Worm (Caenorhabditis elegans) whole organism, L3 larva: Measurements from ENCODE around the gene str-229.

Source experiments
- R02D3.7 ChIP-seq: fragments of 150-350 bp; optimal IDR thresholded peaks from 2 replicates; lab custom pipeline; 2014; ENCODE audit warnings: missing biosample characterization, missing genetic modification characterization
- ZK546.5 ChIP-seq: sonication (generic microtip); optimal IDR thresholded peaks from 2 replicates; lab custom pipeline; 2017; ENCODE audit warnings: missing biosample characterization, missing genetic modification characterization
- aly-2 ChIP-seq: fragments of 150-350 bp; optimal IDR thresholded peaks from 2 replicates; lab custom pipeline; 2014; ENCODE audit warnings: missing biosample characterization, missing genetic modification characterization
- ama-1 ChIP-seq: fragments of 150-350 bp; optimal IDR thresholded peaks from 2 replicates; lab custom pipeline; 2018
- ceh-28 ChIP-seq: fragments of 150-350 bp; optimal IDR thresholded peaks from 2 replicates; lab custom pipeline; 2014; ENCODE audit warnings: missing biosample characterization, missing genetic modification reagents, missing genetic modification characterization
- daf-12 ChIP-seq: fragments of 150-350 bp; optimal IDR thresholded peaks from 2 replicates; lab custom pipeline; 2014; ENCODE audit warnings: missing biosample characterization, missing genetic modification reagents, missing genetic modification characterization
- egl-27 ChIP-seq: sonication (generic microtip); optimal IDR thresholded peaks from 4 replicates; lab custom pipeline; 2017; ENCODE audit warnings: missing biosample characterization, missing genetic modification reagents, missing genetic modification characterization
- egl-5 ChIP-seq: fragments of 150-350 bp; optimal IDR thresholded peaks from 2 replicates; lab custom pipeline; 2017; ENCODE audit warnings: missing biosample characterization, missing genetic modification reagents, missing genetic modification characterization, inconsistent platforms
- elt-2 ChIP-seq: sonication (generic microtip); optimal IDR thresholded peaks from 2 replicates; lab custom pipeline; 2016; ENCODE audit warnings: missing genetic modification reagents, mild to moderate bottlenecking, missing genetic modification characterization, missing compliant biosample characterization
- elt-3 ChIP-seq, 3 experiments: fragments of 150-350 bp in 1 of 3; sonication (generic microtip) in 2 of 3; optimal IDR thresholded peaks; 2 replicates in 2 of 3; 4 replicates in 1 of 3; lab custom pipeline; 2014 to 2017; ENCODE audit warnings: missing biosample characterization in 3 of 3, missing genetic modification characterization in 3 of 3
- eor-1 ChIP-seq, 2 experiments: fragments of 150-350 bp; optimal IDR thresholded peaks; 2 replicates each; lab custom pipeline; 2014 to 2018; ENCODE audit warnings: missing biosample characterization in 2 of 2, missing genetic modification characterization in 2 of 2
- fkh-10 ChIP-seq: sonication (generic microtip); optimal IDR thresholded peaks from 2 replicates; lab custom pipeline; 2017; ENCODE audit warnings: missing biosample characterization, missing genetic modification reagents, missing genetic modification characterization
- fos-1 ChIP-seq: fragments of 150-350 bp; optimal IDR thresholded peaks from 2 replicates; lab custom pipeline; 2014; ENCODE audit warnings: missing biosample characterization, missing genetic modification characterization
- hmg-11 ChIP-seq: sonication (generic microtip); optimal IDR thresholded peaks from 2 replicates; lab custom pipeline; 2016; ENCODE audit warnings: missing genetic modification characterization, missing compliant biosample characterization
- jun-1 ChIP-seq: fragments of 150-350 bp; optimal IDR thresholded peaks from 2 replicates; lab custom pipeline; 2014; ENCODE audit warnings: missing biosample characterization, missing genetic modification reagents, missing genetic modification characterization
- lin-39 ChIP-seq: fragments of 150-350 bp; optimal IDR thresholded peaks from 2 replicates; lab custom pipeline; 2018; ENCODE audit warnings: missing biosample characterization, missing genetic modification reagents, missing genetic modification characterization
- lsy-12 ChIP-seq: sonication (generic microtip); optimal IDR thresholded peaks from 2 replicates; lab custom pipeline; 2016; ENCODE audit warnings: mild to moderate bottlenecking, missing genetic modification characterization, missing compliant biosample characterization
- mdl-1 ChIP-seq: fragments of 150-350 bp; optimal IDR thresholded peaks from 2 replicates; lab custom pipeline; 2014; ENCODE audit warnings: missing biosample characterization, missing genetic modification characterization
- nhr-11 ChIP-seq: fragments of 150-350 bp; optimal IDR thresholded peaks from 2 replicates; lab custom pipeline; 2014; ENCODE audit warnings: missing biosample characterization, missing genetic modification characterization
- nhr-12 ChIP-seq: fragments of 150-350 bp; optimal IDR thresholded peaks from 2 replicates; lab custom pipeline; 2014; ENCODE audit warnings: missing biosample characterization, missing genetic modification characterization
- nhr-237 ChIP-seq: fragments of 150-350 bp; optimal IDR thresholded peaks from 2 replicates; lab custom pipeline; 2014; ENCODE audit warnings: missing biosample characterization, missing genetic modification characterization
- nhr-67 ChIP-seq: fragments of 150-350 bp; optimal IDR thresholded peaks from 2 replicates; lab custom pipeline; 2014; ENCODE audit warnings: missing biosample characterization, missing genetic modification characterization
- nhr-76 ChIP-seq: fragments of 150-350 bp; sonication (generic microtip); optimal IDR thresholded peaks from 5 replicates; lab custom pipeline; 2014; ENCODE audit warnings: missing biosample characterization, missing genetic modification characterization
- nhr-77 ChIP-seq: fragments of 150-350 bp; optimal IDR thresholded peaks from 2 replicates; lab custom pipeline; 2014; ENCODE audit warnings: missing biosample characterization, missing genetic modification characterization
- pqm-1 ChIP-seq: fragments of 150-350 bp; optimal IDR thresholded peaks from 2 replicates; lab custom pipeline; 2017; ENCODE audit warnings: missing biosample characterization, missing genetic modification characterization, inconsistent platforms
- sea-2 ChIP-seq: fragments of 150-350 bp; sonication (generic microtip); optimal IDR thresholded peaks from 4 replicates; lab custom pipeline; 2014; ENCODE audit warnings: missing biosample characterization, missing genetic modification reagents, missing genetic modification characterization
- skn-1 ChIP-seq: fragments of 150-350 bp; optimal IDR thresholded peaks from 2 replicates; lab custom pipeline; 2014; ENCODE audit warnings: missing biosample characterization, missing genetic modification characterization
- tbx-2 ChIP-seq: sonication (generic microtip); optimal IDR thresholded peaks from 2 replicates; lab custom pipeline; 2016; ENCODE audit warnings: mild to moderate bottlenecking, missing genetic modification characterization, missing compliant biosample characterization
- unc-39 ChIP-seq: sonication (generic microtip); optimal IDR thresholded peaks from 4 replicates; lab custom pipeline; 2017; ENCODE audit warnings: missing biosample characterization, missing genetic modification characterization
- unc-62 ChIP-seq: fragments of 150-350 bp; sonication (generic microtip); optimal IDR thresholded peaks from 4 replicates; lab custom pipeline; 2014; ENCODE audit warnings: missing biosample characterization, missing genetic modification reagents, missing genetic modification characterization
- ztf-4 ChIP-seq: fragments of 150-350 bp; optimal IDR thresholded peaks from 2 replicates; lab custom pipeline; 2014; ENCODE audit warnings: missing biosample characterization, missing genetic modification characterization

The str-229 gene

DNA sequence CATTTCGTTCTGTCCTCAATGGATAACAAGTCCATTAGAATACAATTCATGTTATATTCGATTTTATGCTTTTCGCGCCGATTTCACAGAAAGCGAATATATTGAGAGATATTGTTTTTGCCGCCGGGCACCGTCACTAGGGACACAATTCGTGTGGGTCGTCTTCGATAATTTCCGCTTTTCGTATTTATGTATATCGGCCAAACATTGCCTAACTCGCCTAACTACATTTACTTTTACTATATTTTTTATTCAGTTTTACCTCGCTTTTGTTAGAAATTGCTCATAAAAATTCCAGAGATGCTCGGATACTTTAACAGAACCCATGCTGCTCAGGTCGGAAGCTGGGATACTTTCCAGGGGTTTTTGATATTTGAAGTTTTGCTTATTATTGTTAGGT is 7.7 kb downstream of the str-229 start, which contains the start of gene sre-9:
Gene sre-9 (plus strand): TSS at position 301 of the 400 bp plus-strand sequence.
- TF ChIP-seq lin-39 (tag; lab: Kevin White, UChicago) (no peak), unc-39 (no peak), lsy-12 (tag; lab: Kevin White, UChicago) (no peak), fos-1 (no peak), ama-1 (lab: Kevin White, UChicago) (no peak), mdl-1 (tag; lab: Kevin White, UChicago) (no peak), ZK546.5 (tag; lab: Kevin White, UChicago) (no peak)

- TF ChIP-seq daf-12 (tag; lab: Kevin White, UChicago) (no peak), unc-62 (GFP tag; lab: Kevin White, UChicago) (no peak), hmg-11 (no peak), ztf-4 (tag; lab: Kevin White, UChicago) (no peak), skn-1 (tag; lab: Kevin White, UChicago) (no peak), nhr-77 (tag; lab: Kevin White, UChicago) (no peak), tbx-2 (tag; lab: Kevin White, UChicago) (no peak), sea-2 (GFP tag; lab: Kevin White, UChicago) (no peak), nhr-11 (tag; lab: Kevin White, UChicago) (no peak), eor-1 (tag; optimal IDR thresholded peaks at IDR 0.05; lab: Kevin White, UChicago) (no peak), nhr-12 (tag; lab: Kevin White, UChicago) (no peak), nhr-67 (tag; lab: Kevin White, UChicago) (no peak), egl-27 (tag; lab: Kevin White, UChicago) (no peak), nhr-76 (tag; lab: Kevin White, UChicago) (no peak), ama-1 (lab: Kevin White, UChicago) (no peak), elt-3 (tag; optimal IDR thresholded peaks at IDR 0.05; lab: Kevin White, UChicago) (no peak), lin-39 (tag; lab: Kevin White, UChicago) (no peak), elt-2 (tag; lab: Kevin White, UChicago) (no peak), aly-2 (no peak)
Observed at ce11 chrV:3892361-3892904, 9.9 kb downstream of the str-229 start, which contains the start of gene C17E7.4. Gene C17E7.4 (plus strand): TSS chrV:3892854.

DNA sequence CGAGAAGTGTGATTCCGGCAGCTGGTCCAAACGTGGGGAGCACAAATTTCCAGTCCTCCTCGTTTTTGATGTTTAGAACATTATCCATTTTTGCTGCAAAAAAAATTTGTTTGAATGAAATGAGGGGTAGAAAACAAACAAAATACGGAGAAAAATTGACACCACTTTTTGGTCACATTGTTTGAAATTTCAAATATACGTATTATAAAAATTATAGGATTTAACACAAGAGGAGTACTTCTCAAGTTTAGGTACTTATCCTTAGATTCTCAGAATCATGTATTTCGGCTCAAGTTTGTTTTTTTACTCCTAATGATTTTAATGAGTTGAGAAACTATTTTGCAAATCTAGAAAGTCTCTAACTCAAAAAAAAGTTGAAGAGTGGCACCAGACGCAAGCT is 10.4 kb downstream of the str-229 start, which contains the start of gene C17E7.12:
Gene C17E7.12 (minus strand): TSS at position 101 of the 400 bp plus-strand sequence.
- TF ChIP-seq nhr-237 (tag; lab: Kevin White, UChicago) = no peak
- no peak for TF ChIP-seq skn-1 (tag; lab: Kevin White, UChicago)
- no peak for TF ChIP-seq nhr-77 (tag; lab: Kevin White, UChicago)
- TF ChIP-seq ZK546.5 (tag; lab: Kevin White, UChicago) = no peak
- no peak for TF ChIP-seq egl-27 (tag; lab: Kevin White, UChicago)
- TF ChIP-seq ztf-4 (tag; lab: Kevin White, UChicago) = no peak
- no peak for TF ChIP-seq nhr-67 (tag; lab: Kevin White, UChicago)
- no peak for TF ChIP-seq tbx-2 (tag; lab: Kevin White, UChicago)
- no peak for TF ChIP-seq ceh-28
- no peak for TF ChIP-seq lin-39 (tag; lab: Kevin White, UChicago)
- no peak for TF ChIP-seq unc-39
- no peak for TF ChIP-seq egl-5 (tag; lab: Kevin White, UChicago)

ce11 chrV:3890761-3891160 is 11.6 kb downstream of the str-229 start, which contains the start of gene C17E7.9:
Gene C17E7.9 (minus strand): TSS chrV:3890861.
- TF ChIP-seq egl-27 (tag; lab: Kevin White, UChicago) = no peak
- TF ChIP-seq, all 47 proteins: peak for 0

DNA sequence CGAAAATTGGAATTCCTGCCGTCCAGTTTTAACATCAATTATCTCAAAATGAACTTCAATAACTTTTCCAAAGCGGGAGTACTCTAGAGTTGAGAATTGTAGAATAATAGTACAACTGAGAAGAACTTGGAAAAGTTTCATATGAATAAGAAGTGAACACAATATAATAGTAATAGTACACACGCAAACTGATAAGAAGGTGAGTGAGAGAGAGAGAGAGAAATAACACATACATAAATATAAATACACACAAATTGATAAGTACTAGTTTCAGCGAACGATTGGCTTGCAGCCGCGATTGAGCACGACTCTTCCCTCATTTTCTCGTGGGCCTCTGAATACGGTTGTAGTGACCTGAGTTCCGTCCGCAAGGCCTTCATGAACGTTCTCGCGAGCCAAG is 13.2 kb downstream of the str-229 start, which contains the start of gene C17E7.13:
Gene C17E7.13 (minus strand): TSS at position 176 of the 400 bp plus-strand sequence.
- TF ChIP-seq elt-2 (tag; lab: Kevin White, UChicago) (peak; percentile 25), eor-1 (tag; optimal IDR thresholded peaks at IDR 0.05; lab: Kevin White, UChicago) (no peak), pqm-1 (tag; lab: Kevin White, UChicago) (peak; percentile 14)

- TF ChIP-seq R02D3.7 = no peak
- TF ChIP-seq sea-2 (GFP tag; lab: Kevin White, UChicago) = no peak
- TF ChIP-seq skn-1 (tag; lab: Kevin White, UChicago) = no peak
- no peak for TF ChIP-seq nhr-12 (tag; lab: Kevin White, UChicago)
- no peak for TF ChIP-seq mdl-1 (tag; lab: Kevin White, UChicago)
- TF ChIP-seq ztf-4 (tag; lab: Kevin White, UChicago) = no peak
- no peak for TF ChIP-seq pqm-1 (tag; lab: Kevin White, UChicago)
- no peak for TF ChIP-seq nhr-77 (tag; lab: Kevin White, UChicago)
- no peak for TF ChIP-seq ceh-28
- no peak for TF ChIP-seq jun-1 (tag; lab: Kevin White, UChicago)
- TF ChIP-seq egl-5 (tag; lab: Kevin White, UChicago) = no peak
- no peak for TF ChIP-seq eor-1 (tag; optimal IDR thresholded peaks at IDR 0.05; lab: Kevin White, UChicago)
- no peak for TF ChIP-seq fkh-10
Observed at ce11 chrV:3886104-3886503, 16.3 kb downstream of the str-229 start, which contains the start of gene nhr-124. Gene nhr-124 (minus strand): TSS chrV:3886204.
